Worm (Caenorhabditis elegans) whole organism, L2 larva: ENCODE results near the gene W08E12.5.

Experiments
- C34F6.9 ChIP-seq: fragments of 150-350 bp; optimal IDR thresholded peaks from 2 replicates; lab custom pipeline; 2014; ENCODE audit warnings: missing biosample characterization, missing genetic modification characterization
- F13H6.1 ChIP-seq: sonication (generic microtip); optimal IDR thresholded peaks from 2 replicates; lab custom pipeline; 2016; ENCODE audit warnings: missing genetic modification characterization, missing compliant biosample characterization
- R02D3.7 ChIP-seq: fragments of 150-350 bp; optimal IDR thresholded peaks from 2 replicates; lab custom pipeline; 2014; ENCODE audit warnings: missing biosample characterization, missing genetic modification characterization
- Y55F3AM.14 ChIP-seq: fragments of 200-800 bp; sonication (Bioruptor generic); optimal IDR thresholded peaks from 2 replicates; lab custom pipeline; 2018; ENCODE audit warnings: mild to moderate bottlenecking, missing genetic modification characterization, missing compliant biosample characterization
- ZK546.5 ChIP-seq: sonication (generic microtip); optimal IDR thresholded peaks from 2 replicates; lab custom pipeline; 2017; ENCODE audit warnings: missing biosample characterization, missing genetic modification characterization
- alr-1 ChIP-seq: fragments of 150-350 bp; optimal IDR thresholded peaks from 2 replicates; lab custom pipeline; 2014; ENCODE audit warnings: missing biosample characterization, missing genetic modification characterization
- aly-2 ChIP-seq: fragments of 150-350 bp; optimal IDR thresholded peaks from 2 replicates; lab custom pipeline; 2014; ENCODE audit warnings: missing biosample characterization, missing genetic modification characterization
- ama-1 ChIP-seq: fragments of 150-350 bp; optimal IDR thresholded peaks from 2 replicates; lab custom pipeline; 2018; ENCODE audit warnings: inconsistent platforms
- blmp-1 ChIP-seq: sonication (generic microtip); optimal IDR thresholded peaks from 2 replicates; lab custom pipeline; 2017; ENCODE audit warnings: missing genetic modification characterization, mild to moderate bottlenecking, missing compliant biosample characterization, antibody characterized with exemption, moderate library complexity; ENCODE audit not compliant: insufficient read depth
- ceh-16 ChIP-seq: fragments of 150-350 bp; optimal IDR thresholded peaks from 2 replicates; lab custom pipeline; 2014; ENCODE audit warnings: missing biosample characterization, missing genetic modification characterization
- ceh-82 ChIP-seq: fragments of 150-350 bp; optimal IDR thresholded peaks from 2 replicates; lab custom pipeline; 2014; ENCODE audit warnings: missing biosample characterization, missing genetic modification characterization
- crh-2 ChIP-seq: sonication (generic microtip); optimal IDR thresholded peaks from 2 replicates; lab custom pipeline; 2017; ENCODE audit warnings: missing biosample characterization, missing genetic modification characterization
- dmd-4 ChIP-seq: sonication (generic microtip); optimal IDR thresholded peaks from 2 replicates; lab custom pipeline; 2017; ENCODE audit warnings: missing biosample characterization, missing genetic modification characterization
- egl-27 ChIP-seq: sonication (generic microtip); optimal IDR thresholded peaks from 3 replicates; lab custom pipeline; 2017; ENCODE audit warnings: missing biosample characterization, missing genetic modification reagents, missing genetic modification characterization
- elt-1 ChIP-seq: fragments of 150-350 bp; optimal IDR thresholded peaks from 2 replicates; lab custom pipeline; 2014; ENCODE audit warnings: missing biosample characterization, missing genetic modification characterization
- elt-3 ChIP-seq: sonication (generic microtip); optimal IDR thresholded peaks from 2 replicates; lab custom pipeline; 2017; ENCODE audit warnings: missing biosample characterization, missing genetic modification characterization
- fos-1 ChIP-seq: fragments of 150-350 bp; optimal IDR thresholded peaks from 2 replicates; lab custom pipeline; 2014; ENCODE audit warnings: missing biosample characterization, missing genetic modification characterization
- gmeb-1 ChIP-seq: fragments of 150-350 bp; optimal IDR thresholded peaks from 2 replicates; lab custom pipeline; 2014; ENCODE audit warnings: missing biosample characterization, missing genetic modification characterization
- lin-11 ChIP-seq: fragments of 150-350 bp; sonication (generic microtip); optimal IDR thresholded peaks from 2 replicates; lab custom pipeline; 2014; ENCODE audit warnings: missing biosample characterization, missing genetic modification characterization, inconsistent platforms, mixed read lengths
- lin-13 ChIP-seq: fragments of 150-350 bp; optimal IDR thresholded peaks from 2 replicates; lab custom pipeline; 2014; ENCODE audit warnings: missing biosample characterization, missing genetic modification reagents, missing genetic modification characterization
- lin-39 ChIP-seq: fragments of 150-350 bp; optimal IDR thresholded peaks from 2 replicates; lab custom pipeline; 2014; ENCODE audit warnings: missing biosample characterization, missing genetic modification reagents, missing genetic modification characterization
- lsy-2 ChIP-seq, 2 experiments: fragments of 150-350 bp in 1 of 2; sonication (generic microtip) in 1 of 2; optimal IDR thresholded peaks; 2 replicates each; lab custom pipeline; 2014 to 2017; ENCODE audit warnings: missing biosample characterization in 2 of 2, missing genetic modification characterization in 2 of 2
- mab-5 ChIP-seq: fragments of 150-350 bp; optimal IDR thresholded peaks from 2 replicates; lab custom pipeline; 2014; ENCODE audit warnings: missing biosample characterization, missing genetic modification characterization
- mbf-1 ChIP-seq: sonication (generic microtip); optimal IDR thresholded peaks from 2 replicates; lab custom pipeline; 2017; ENCODE audit warnings: missing biosample characterization, missing genetic modification characterization
- mdl-1 ChIP-seq, 2 experiments: fragments of 150-350 bp in 1 of 2; sonication (generic microtip) in 1 of 2; optimal IDR thresholded peaks; 2 replicates each; lab custom pipeline; 2017; ENCODE audit warnings: missing biosample characterization in 2 of 2, missing genetic modification characterization in 2 of 2
- nhr-10 ChIP-seq: sonication (generic microtip); optimal IDR thresholded peaks from 2 replicates; lab custom pipeline; 2017; ENCODE audit warnings: missing biosample characterization, missing genetic modification characterization
- nhr-11 ChIP-seq: fragments of 150-350 bp; optimal IDR thresholded peaks from 2 replicates; lab custom pipeline; 2014; ENCODE audit warnings: missing biosample characterization, missing genetic modification characterization
- nhr-12 ChIP-seq: fragments of 150-350 bp; optimal IDR thresholded peaks from 2 replicates; lab custom pipeline; 2014; ENCODE audit warnings: missing biosample characterization, missing genetic modification characterization
- nhr-129 ChIP-seq: fragments of 150-350 bp; optimal IDR thresholded peaks from 2 replicates; lab custom pipeline; 2014; ENCODE audit warnings: missing biosample characterization, missing genetic modification characterization
- nhr-21 ChIP-seq: fragments of 150-350 bp; optimal IDR thresholded peaks from 2 replicates; lab custom pipeline; 2014; ENCODE audit warnings: missing biosample characterization, missing genetic modification characterization
- nhr-23 ChIP-seq: fragments of 150-350 bp; optimal IDR thresholded peaks from 2 replicates; lab custom pipeline; 2014; ENCODE audit warnings: missing biosample characterization, missing genetic modification reagents, missing genetic modification characterization
- nhr-237 ChIP-seq: fragments of 150-350 bp; optimal IDR thresholded peaks from 2 replicates; lab custom pipeline; 2014; ENCODE audit warnings: missing biosample characterization, missing genetic modification characterization
- nhr-25 ChIP-seq: fragments of 150-350 bp; sonication (generic microtip); optimal IDR thresholded peaks from 3 replicates; lab custom pipeline; 2014; ENCODE audit warnings: missing biosample characterization, missing genetic modification characterization
- nhr-6 ChIP-seq: fragments of 150-350 bp; optimal IDR thresholded peaks from 2 replicates; lab custom pipeline; 2014; ENCODE audit warnings: missing biosample characterization, missing genetic modification characterization
- nhr-77 ChIP-seq: fragments of 150-350 bp; optimal IDR thresholded peaks from 2 replicates; lab custom pipeline; 2014; ENCODE audit warnings: missing biosample characterization, missing genetic modification characterization
- peb-1 ChIP-seq: fragments of 150-350 bp; optimal IDR thresholded peaks from 2 replicates; lab custom pipeline; 2014; ENCODE audit warnings: missing biosample characterization, missing genetic modification characterization
- sem-4 ChIP-seq: fragments of 150-350 bp; optimal IDR thresholded peaks from 2 replicates; lab custom pipeline; 2014; ENCODE audit warnings: missing biosample characterization, missing genetic modification reagents, missing genetic modification characterization
- skn-1 ChIP-seq: sonication (generic microtip); optimal IDR thresholded peaks from 2 replicates; lab custom pipeline; 2017; ENCODE audit warnings: missing biosample characterization, missing genetic modification characterization
- sma-3 ChIP-seq: sonication (generic microtip); optimal IDR thresholded peaks from 2 replicates; lab custom pipeline; 2016; ENCODE audit warnings: missing genetic modification reagents, missing genetic modification characterization, missing compliant biosample characterization
- sma-9 ChIP-seq, 2 experiments: fragments of 150-350 bp in 1 of 2; sonication (generic microtip) in 1 of 2; optimal IDR thresholded peaks; 2 replicates each; lab custom pipeline; 2014 to 2016; ENCODE audit warnings: missing genetic modification characterization in 2 of 2, mild to moderate bottlenecking in 1 of 2, missing biosample characterization in 1 of 2, missing compliant biosample characterization in 1 of 2, missing genetic modification reagents in 1 of 2, moderate library complexity in 1 of 2
- snpc-4 ChIP-seq: fragments of 150-350 bp; optimal IDR thresholded peaks from 2 replicates; lab custom pipeline; 2014; ENCODE audit warnings: missing biosample characterization, missing genetic modification characterization
- unc-39 ChIP-seq: fragments of 150-350 bp; optimal IDR thresholded peaks from 2 replicates; lab custom pipeline; 2014; ENCODE audit warnings: missing biosample characterization, missing genetic modification characterization
- unc-55 ChIP-seq: fragments of 150-350 bp; sonication (generic microtip); optimal IDR thresholded peaks from 3 replicates; lab custom pipeline; 2014; ENCODE audit warnings: missing biosample characterization, missing genetic modification reagents, missing genetic modification characterization
- unc-62 ChIP-seq: fragments of 150-350 bp; optimal IDR thresholded peaks from 2 replicates; lab custom pipeline; 2014; ENCODE audit warnings: missing biosample characterization, missing genetic modification reagents, missing genetic modification characterization
- zag-1 ChIP-seq: fragments of 150-350 bp; optimal IDR thresholded peaks from 2 replicates; lab custom pipeline; 2014; ENCODE audit warnings: missing biosample characterization, missing genetic modification characterization
- ztf-1 ChIP-seq: fragments of 200-800 bp; sonication (Bioruptor generic); conservative IDR thresholded peaks from 2 replicates; pipeline ENCODE4 v1.3.6; 2022; ENCODE audit warnings: missing genetic modification characterization, missing compliant biosample characterization
- ztf-11 ChIP-seq: sonication (generic microtip); optimal IDR thresholded peaks from 2 replicates; lab custom pipeline; 2017; ENCODE audit warnings: missing biosample characterization, missing genetic modification characterization
- ztf-4 ChIP-seq: fragments of 150-350 bp; optimal IDR thresholded peaks from 2 replicates; lab custom pipeline; 2014; ENCODE audit warnings: missing biosample characterization, missing genetic modification characterization

The W08E12.5 gene

DNA sequence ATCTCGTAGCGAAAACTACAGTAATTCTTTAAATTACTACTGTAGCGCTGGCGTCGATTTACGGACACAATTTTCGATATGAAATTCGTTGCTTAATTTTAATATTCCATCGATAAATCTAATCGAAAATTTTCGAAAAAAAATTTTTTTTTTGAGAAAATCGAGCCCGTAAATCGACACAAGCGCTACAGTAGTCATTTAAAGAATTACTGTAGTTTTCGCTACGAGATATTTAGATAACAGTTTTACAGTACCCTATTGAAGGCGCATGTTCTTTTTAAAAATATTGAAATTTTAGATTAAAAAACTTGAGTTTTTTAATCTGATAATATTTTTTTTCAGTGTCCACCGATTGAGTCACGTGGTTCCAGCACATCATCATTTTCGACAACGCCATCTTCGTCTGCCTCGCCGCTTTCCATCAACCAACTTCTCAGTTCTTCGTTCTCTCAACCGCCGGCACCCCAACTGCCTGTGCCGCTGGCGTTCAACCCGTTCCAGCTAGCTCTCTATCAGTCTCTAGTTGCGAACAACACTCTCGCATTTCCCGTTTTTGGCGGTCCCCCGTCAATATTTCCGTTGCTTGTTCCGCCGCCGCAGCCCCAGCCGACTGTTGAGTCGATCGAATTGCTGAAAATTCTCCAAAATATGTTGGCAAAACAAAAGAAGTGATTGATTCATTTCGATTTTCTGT lies 6.6 kb upstream of the W08E12.5 start:
- TF ChIP-seq egl-27 (tag; lab: Kevin White, UChicago) (no peak), lsy-2 (tag; optimal IDR thresholded peaks at IDR 0.05; lab: Kevin White, UChicago) (no peak), ama-1 (lab: Kevin White, UChicago) (no peak), nhr-12 (tag; lab: Kevin White, UChicago) (no peak), mab-5 (tag; lab: Kevin White, UChicago) (no peak), gmeb-1 (tag; lab: Kevin White, UChicago) (no peak), peb-1 (tag; lab: Kevin White, UChicago) (no peak), aly-2 (tag; lab: Kevin White, UChicago) (no peak), nhr-10 (tag; lab: Kevin White, UChicago) (no peak)
- TF ChIP-seq, all 48 proteins: peak for 0

DNA sequence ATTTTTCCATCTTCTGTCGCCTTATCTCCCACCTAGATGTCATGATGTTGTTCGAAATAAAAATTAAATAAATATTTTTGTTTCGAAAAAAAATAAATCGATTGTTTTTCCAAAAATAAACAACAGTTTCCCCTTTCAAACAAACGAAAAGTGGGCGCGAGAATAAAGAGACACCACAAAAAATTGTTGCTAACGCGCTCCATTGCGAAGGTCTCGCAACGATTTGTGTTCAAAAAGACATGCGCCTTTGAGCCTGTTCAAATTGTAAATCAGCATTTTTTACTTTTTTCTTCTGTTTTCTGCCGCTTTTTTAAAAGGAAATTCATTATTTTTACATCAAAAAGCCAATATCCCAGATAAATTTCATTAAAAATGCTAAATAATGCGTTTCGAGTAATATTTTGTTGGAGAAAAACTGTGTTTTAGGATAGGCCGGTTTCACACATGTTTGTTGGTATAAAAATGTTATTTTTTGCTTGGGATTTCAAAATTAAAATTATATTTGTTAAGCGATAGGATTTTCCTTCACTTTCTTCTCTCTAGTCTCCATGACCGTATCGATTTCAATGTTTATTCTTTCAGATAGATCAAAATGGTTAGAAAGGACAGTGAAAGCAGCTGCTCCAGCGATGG lies 5.9 kb upstream of the W08E12.5 start, which contains the start of gene W08E12.7:
TSS of gene W08E12.7 (plus strand) at position 583 of the 633 bp plus-strand sequence.
- no peak for TF ChIP-seq nhr-23 (tag; lab: Kevin White, UChicago)
- peak; percentile 95 for TF ChIP-seq fos-1 (tag; lab: Kevin White, UChicago)
- TF ChIP-seq ZK546.5 (tag; lab: Kevin White, UChicago) = peak; percentile 54
- peak; percentile 90 for TF ChIP-seq nhr-21 (tag; lab: Kevin White, UChicago)
- TF ChIP-seq skn-1 (tag; lab: Kevin White, UChicago) = peak; percentile 80
- TF ChIP-seq nhr-77 (tag; lab: Kevin White, UChicago) = peak; percentile 77
- TF ChIP-seq sem-4 (tag; lab: Kevin White, UChicago) = peak; percentile 93
- peak; percentile 23 for TF ChIP-seq R02D3.7 (tag; lab: Kevin White, UChicago)
- no peak for TF ChIP-seq unc-62 (GFP tag; lab: Kevin White, UChicago)
- TF ChIP-seq nhr-6 = peak; percentile 92
- TF ChIP-seq ceh-16 (tag; lab: Kevin White, UChicago) = no peak
- peak; percentile 71 for TF ChIP-seq lin-11 (tag; lab: Kevin White, UChicago)
- TF ChIP-seq dmd-4 (tag; lab: Kevin White, UChicago) = no peak
- no peak for TF ChIP-seq ztf-1 (GFP tag; lab: Robert Waterston, UW)
- peak; percentile 99 for TF ChIP-seq unc-55 (GFP tag; lab: Kevin White, UChicago)
- peak; percentile 82 for TF ChIP-seq zag-1
- TF ChIP-seq elt-1 = no peak
- TF ChIP-seq C34F6.9 (tag; lab: Kevin White, UChicago) = peak; percentile 99
- peak; percentile 84 for TF ChIP-seq ama-1 (lab: Kevin White, UChicago)
- no peak for TF ChIP-seq mbf-1 (tag; lab: Kevin White, UChicago)
- no peak for TF ChIP-seq nhr-12 (tag; lab: Kevin White, UChicago)
- TF ChIP-seq alr-1 (tag; lab: Kevin White, UChicago) = no peak
- TF ChIP-seq mdl-1 (tag; optimal IDR thresholded peaks at IDR 0.05; lab: Kevin White, UChicago) = peak in 1 of 2 experiments; percentile 82
- peak; percentile 89 for TF ChIP-seq sma-9 (GFP tag; optimal IDR thresholded peaks at IDR 0.05; lab: Kevin White, UChicago)
- TF ChIP-seq sma-9 (tag; optimal IDR thresholded peaks at IDR 0.05; lab: Kevin White, UChicago) = no peak
- TF ChIP-seq elt-3 = no peak
- peak; percentile 64 for TF ChIP-seq lin-39
- peak; percentile 96 for TF ChIP-seq lin-13 (GFP tag; lab: Kevin White, UChicago)
- TF ChIP-seq nhr-129 = peak; percentile 96
- TF ChIP-seq peb-1 (tag; lab: Kevin White, UChicago) = no peak
- peak; percentile 89 to 97 for TF ChIP-seq lsy-2 (tag; optimal IDR thresholded peaks at IDR 0.05; lab: Kevin White, UChicago)
- peak; percentile 67 for TF ChIP-seq Y55F3AM.14
- peak; percentile 89 for TF ChIP-seq ztf-4
- TF ChIP-seq gmeb-1 (tag; lab: Kevin White, UChicago) = peak; percentile 93
- peak; percentile 11 for TF ChIP-seq egl-27 (tag; lab: Kevin White, UChicago)
- TF ChIP-seq ceh-82 (tag; lab: Kevin White, UChicago) = no peak
- TF ChIP-seq unc-39 (tag; lab: Kevin White, UChicago) = no peak
- TF ChIP-seq nhr-237 (tag; lab: Kevin White, UChicago) = peak; percentile 14
- peak; percentile 96 for TF ChIP-seq nhr-25
- peak; percentile 81 for TF ChIP-seq mab-5 (tag; lab: Kevin White, UChicago)
- peak; percentile 97 for TF ChIP-seq crh-2 (tag; lab: Kevin White, UChicago)
- no peak for TF ChIP-seq aly-2 (tag; lab: Kevin White, UChicago)
- peak; percentile 93 for TF ChIP-seq sma-3 (GFP tag; lab: Kevin White, UChicago)
- TF ChIP-seq snpc-4 (tag; lab: Kevin White, UChicago) = peak; percentile 84
- TF ChIP-seq F13H6.1 = peak; percentile 90
- TF ChIP-seq nhr-11 (tag; lab: Kevin White, UChicago) = no peak
- peak; percentile 50 for TF ChIP-seq blmp-1
- peak; percentile 41 for TF ChIP-seq nhr-10 (tag; lab: Kevin White, UChicago)
- TF ChIP-seq ztf-11 (tag; lab: Kevin White, UChicago) = peak; percentile 17
